Fruit fly (Drosophila melanogaster): ENCODE results near the gene Pgk.
A peak's percentile ranks its signal among the peaks of the same experiment; 100 is the strongest.

The Pgk gene

DNA sequence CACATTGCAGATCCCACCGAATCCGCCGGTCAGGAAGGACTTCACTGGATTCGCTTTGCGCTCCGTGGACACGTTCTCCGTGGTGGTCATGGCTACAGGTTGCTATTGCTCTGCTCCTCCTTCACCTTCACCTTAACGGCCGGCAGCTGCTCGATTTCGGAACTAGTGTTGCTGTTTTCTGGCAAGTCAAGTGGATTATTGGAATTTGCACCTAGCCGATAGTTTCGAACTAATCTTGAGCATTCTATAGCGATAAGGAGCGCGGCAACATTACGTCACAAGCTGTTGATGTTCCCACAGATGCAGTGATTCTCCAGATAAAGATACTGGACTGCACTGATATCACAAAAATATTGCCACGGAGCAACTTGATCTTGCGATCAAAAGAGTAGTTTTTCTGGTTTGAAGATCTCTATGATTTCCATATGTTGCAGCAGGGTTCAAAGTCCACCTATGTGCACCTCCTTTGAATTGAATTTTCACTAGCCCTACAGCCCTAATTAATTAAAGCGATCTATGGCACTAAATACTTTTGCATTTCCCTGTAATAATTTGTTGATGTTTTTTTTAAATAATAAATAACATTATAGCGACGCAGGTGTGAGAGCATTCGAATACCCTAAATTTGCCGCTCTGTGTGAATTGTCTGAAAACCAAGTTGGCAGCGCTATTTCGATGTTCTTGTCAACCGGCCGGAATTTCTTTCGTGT is 16.8 kb upstream of the Pgk start, which contains the start of the genes colt and HINT1 (continued):
- TF ChIP-seq Lim3 (GFP tag; IDR thresholded peaks at IDR 0.05) (no peak), tna (GFP tag; IDR thresholded peaks at IDR 0.05; ENCODE audit: partially characterized antibody) (no peak), CG18619 (GFP tag; optimal IDR thresholded peaks at IDR 0.05) (no peak), Mad (GFP tag; optimal IDR thresholded peaks at IDR 0.05) (no peak), CG6854 (GFP tag; optimal IDR thresholded peaks at IDR 0.05) (no peak), Bteb2 (GFP tag; optimal IDR thresholded peaks at IDR 0.05) (no peak), CG43689 (GFP tag; IDR thresholded peaks at IDR 0.05) (no peak), D (optimal IDR thresholded peaks at IDR 0.05) (no peak), D (GFP tag; optimal IDR thresholded peaks at IDR 0.05) (no peak), gsb (GFP tag; IDR thresholded peaks at IDR 0.05) (no peak), H15 (GFP tag; IDR thresholded peaks at IDR 0.05) (no peak), CG12219 (GFP tag; optimal IDR thresholded peaks at IDR 0.05) (no peak), CG12155 (GFP tag; optimal IDR thresholded peaks at IDR 0.05) (no peak), CG1792 (GFP tag; optimal IDR thresholded peaks at IDR 0.05) (no peak), pan (optimal IDR thresholded peaks at IDR 0.05) (no peak), pan (GFP tag; optimal IDR thresholded peaks at IDR 0.05 in 1 of 2, IDR thresholded peaks at IDR 0.05 in 1 of 2) (no peak), dati (GFP tag; IDR thresholded peaks at IDR 0.05) (no peak), CG11696 (GFP tag; IDR thresholded peaks at IDR 0.05) (no peak), maf-S (GFP tag; optimal IDR thresholded peaks at IDR 0.05) (no peak), esg (GFP tag; conservative IDR thresholded peaks at IDR 0.05) (no peak), zen (tag; optimal IDR thresholded peaks at IDR 0.05) (peak; percentile 40), CG31388 (GFP tag; optimal IDR thresholded peaks at IDR 0.05) (no peak), cwo (GFP tag; optimal IDR thresholded peaks at IDR 0.05) (no peak), Stat92E (GFP tag; optimal IDR thresholded peaks at IDR 0.05) (peak in 1 of 3 experiments; percentile 25), ewg (GFP tag; optimal IDR thresholded peaks at IDR 0.05) (no peak), emc (GFP tag; optimal IDR thresholded peaks at IDR 0.05) (no peak), Vsx1 (GFP tag; optimal IDR thresholded peaks at IDR 0.05) (peak; percentile 59), sc (optimal IDR thresholded peaks at IDR 0.05) (no peak), sc (GFP tag; optimal IDR thresholded peaks at IDR 0.05) (no peak), CG6683 (GFP tag; optimal IDR thresholded peaks at IDR 0.05) (no peak), ranshi (GFP tag; IDR thresholded peaks at IDR 0.05) (no peak), CG6813 (GFP tag; optimal IDR thresholded peaks at IDR 0.05) (no peak), CG6272 (GFP tag; IDR thresholded peaks at IDR 0.05) (no peak), Dll (GFP tag; IDR thresholded peaks at IDR 0.05; ENCODE audit: partially characterized antibody) (peak; percentile 37; the same call in 1 of the 4 replicates), CG1024 (GFP tag; IDR thresholded peaks at IDR 0.05) (no peak), tll (GFP tag; optimal IDR thresholded peaks at IDR 0.05) (peak in 1 of 2 experiments; percentile 3), CG16813 (GFP tag; IDR thresholded peaks at IDR 0.05; ENCODE audit: partially characterized antibody) (no peak; the same call in 2 of the 3 replicates), amos (GFP tag; IDR thresholded peaks at IDR 0.05; ENCODE audit: partially characterized antibody) (peak; percentile 53), run (tag; optimal IDR thresholded peaks at IDR 0.05) (no peak), ap (GFP tag; IDR thresholded peaks at IDR 0.05) (no peak), toy (GFP tag; IDR thresholded peaks at IDR 0.05) (no peak), CG5180 (GFP tag; optimal IDR thresholded peaks at IDR 0.05) (no peak), CG33213 (GFP tag; optimal IDR thresholded peaks at IDR 0.05) (peak; percentile 53), CG12299 (tag; optimal IDR thresholded peaks at IDR 0.05) (no peak), eve (GFP tag; optimal IDR thresholded peaks at IDR 0.05) (no peak), CG4282 (GFP tag; optimal IDR thresholded peaks at IDR 0.05) (no peak), CG8359 (GFP tag; optimal IDR thresholded peaks at IDR 0.05; ENCODE audit: borderline replicate concordance) (no peak), fd102C (GFP tag; optimal IDR thresholded peaks at IDR 0.05) (no peak), CG9727 (GFP tag; optimal IDR thresholded peaks at IDR 0.05) (no peak), CG13894 (tag; optimal IDR thresholded peaks at IDR 0.05) (peak; percentile 67)
